Worm (Caenorhabditis elegans) whole organism, L4 larva: ENCODE data around the gene W02A2.12.

Experiments used
- F26F4.8 ChIP-seq: fragments of 200-800 bp; sonication (Bioruptor generic); conservative IDR thresholded peaks from 2 replicates; pipeline ENCODE4 v1.3.6; 2022; ENCODE audit warnings: missing genetic modification characterization, missing compliant biosample characterization
- F37D6.2 ChIP-seq: sonication (generic microtip); optimal IDR thresholded peaks from 2 replicates; lab custom pipeline; 2016; ENCODE audit warnings: mild to moderate bottlenecking, missing genetic modification characterization, missing compliant biosample characterization
- T26A8.4 ChIP-seq: fragments of 200-800 bp; sonication (Bioruptor generic); IDR thresholded peaks from 2 replicates; pipeline ENCODE4 v1.3.6; 2022; ENCODE audit warnings: missing genetic modification characterization, missing compliant biosample characterization
- Y105C5A.15 ChIP-seq: fragments of 200-800 bp; sonication (Bioruptor generic); IDR thresholded peaks from 2 replicates; pipeline ENCODE4 v1.3.6; 2022; ENCODE audit warnings: missing genetic modification characterization, missing compliant biosample characterization
- Y75B8A.6 ChIP-seq: fragments of 200-800 bp; sonication (Bioruptor generic); IDR thresholded peaks from 2 replicates; pipeline ENCODE4 v1.3.6; 2022; ENCODE audit warnings: missing genetic modification reagents, missing genetic modification characterization, missing compliant biosample characterization
- ZK337.2 ChIP-seq: fragments of 200-800 bp; sonication (Bioruptor generic); IDR thresholded peaks from 2 replicates; pipeline ENCODE4 v1.3.6; 2022; ENCODE audit warnings: missing genetic modification reagents, missing genetic modification characterization, missing compliant biosample characterization
- ZK546.5 ChIP-seq, 2 experiments: sonication (generic microtip); optimal IDR thresholded peaks; 2 replicates each; lab custom pipeline; 2017; ENCODE audit warnings: missing biosample characterization in 2 of 2, missing genetic modification characterization in 2 of 2
- aly-2 ChIP-seq: sonication (generic microtip); optimal IDR thresholded peaks from 2 replicates; lab custom pipeline; 2018; ENCODE audit warnings: missing biosample characterization, missing genetic modification characterization
- ama-1 ChIP-seq: fragments of 150-350 bp; optimal IDR thresholded peaks from 2 replicates; lab custom pipeline; 2014; ENCODE audit warnings: inconsistent platforms, mixed read lengths
- arid-1 ChIP-seq: fragments of 200-800 bp; sonication (Bioruptor generic); conservative IDR thresholded peaks from 2 replicates; pipeline ENCODE4 v1.3.6; 2022; ENCODE audit warnings: missing genetic modification reagents, missing genetic modification characterization, missing compliant biosample characterization
- attf-4 ChIP-seq: sonication (generic microtip); optimal IDR thresholded peaks from 3 replicates; lab custom pipeline; 2017; ENCODE audit warnings: missing biosample characterization, missing genetic modification characterization
- ceh-28 ChIP-seq: fragments of 150-350 bp; optimal IDR thresholded peaks from 2 replicates; lab custom pipeline; 2014; ENCODE audit warnings: missing biosample characterization, missing genetic modification reagents, missing genetic modification characterization
- ceh-32 ChIP-seq: sonication (generic microtip); optimal IDR thresholded peaks from 2 replicates; lab custom pipeline; 2016; ENCODE audit warnings: mild to moderate bottlenecking, missing genetic modification characterization, missing compliant biosample characterization; ENCODE audit not compliant: poor library complexity
- ceh-82 ChIP-seq: sonication (generic microtip); optimal IDR thresholded peaks from 2 replicates; lab custom pipeline; 2017; ENCODE audit warnings: missing biosample characterization, missing genetic modification characterization
- dmd-9 ChIP-seq: fragments of 200-800 bp; sonication (Bioruptor generic); IDR thresholded peaks from 2 replicates; pipeline ENCODE4 v1.3.6; 2022; ENCODE audit warnings: missing genetic modification reagents, missing genetic modification characterization, missing compliant biosample characterization
- dpl-1 ChIP-seq: fragments of 150-350 bp; optimal IDR thresholded peaks from 2 replicates; lab custom pipeline; 2014; ENCODE audit warnings: missing biosample characterization, missing genetic modification reagents, missing genetic modification characterization
- duxl-1 ChIP-seq: sonication (generic microtip); optimal IDR thresholded peaks from 2 replicates; lab custom pipeline; 2016; ENCODE audit warnings: mild to moderate bottlenecking, missing genetic modification characterization, moderate library complexity, missing compliant biosample characterization; ENCODE audit not compliant: poor library complexity
- egl-27 ChIP-seq: sonication (generic microtip); optimal IDR thresholded peaks from 3 replicates; lab custom pipeline; 2017; ENCODE audit warnings: missing biosample characterization, missing genetic modification reagents, missing genetic modification characterization
- egl-43 ChIP-seq: fragments of 200-800 bp; sonication (Bioruptor generic); IDR thresholded peaks from 2 replicates; pipeline ENCODE4 v1.3.6; 2022; ENCODE audit warnings: missing genetic modification reagents, missing genetic modification characterization, missing compliant biosample characterization
- fkh-10 ChIP-seq: fragments of 150-350 bp; optimal IDR thresholded peaks from 2 replicates; lab custom pipeline; 2014; ENCODE audit warnings: missing biosample characterization, missing genetic modification reagents, missing genetic modification characterization
- hif-1 ChIP-seq, 2 experiments: sonication (generic microtip); optimal IDR thresholded peaks; 2 replicates each; lab custom pipeline; 2016 to 2017; ENCODE audit warnings: missing compliant biosample characterization in 2 of 2, missing genetic modification characterization in 2 of 2, missing genetic modification reagents in 2 of 2, missing genotype in 2 of 2, mild to moderate bottlenecking in 1 of 2
- hlh-11 ChIP-seq: fragments of 200-800 bp; sonication (Bioruptor generic); optimal IDR thresholded peaks from 2 replicates; lab custom pipeline; 2018; ENCODE audit warnings: mild to moderate bottlenecking, missing genetic modification characterization, missing compliant biosample characterization
- hmg-1.1 ChIP-seq: fragments of 200-800 bp; sonication (Bioruptor generic); IDR thresholded peaks from 2 replicates; pipeline ENCODE4 v1.3.6; 2022; ENCODE audit warnings: missing genetic modification reagents, missing genetic modification characterization, missing compliant biosample characterization
- lin-1 ChIP-seq: fragments of 200-800 bp; sonication (Bioruptor generic); IDR thresholded peaks from 2 replicates; pipeline ENCODE4 v1.3.6; 2022; ENCODE audit warnings: missing genetic modification reagents, missing genetic modification characterization, missing compliant biosample characterization
- lin-38 ChIP-seq: fragments of 200-800 bp; sonication (Bioruptor generic); IDR thresholded peaks from 2 replicates; pipeline ENCODE4 v1.3.6; 2022; ENCODE audit warnings: missing genetic modification reagents, missing genetic modification characterization, missing compliant biosample characterization
- lir-3 ChIP-seq: sonication (generic microtip); optimal IDR thresholded peaks from 2 replicates; lab custom pipeline; 2016; ENCODE audit warnings: mild to moderate bottlenecking, missing genetic modification characterization, missing compliant biosample characterization
- madf-5 ChIP-seq, 2 experiments: fragments of 200-800 bp; sonication (Bioruptor generic); IDR thresholded peaks; 2 replicates each; pipeline ENCODE4 v1.3.6; 2022; ENCODE audit warnings: missing compliant biosample characterization in 2 of 2, missing genetic modification characterization in 2 of 2
- mdt-29 ChIP-seq: fragments of 200-800 bp; sonication (Bioruptor generic); IDR thresholded peaks from 2 replicates; pipeline ENCODE4 v1.3.6; 2022; ENCODE audit warnings: missing genetic modification reagents, missing genetic modification characterization, missing compliant biosample characterization
- mep-1 ChIP-seq: fragments of 150-350 bp; sonication (generic microtip); optimal IDR thresholded peaks from 3 replicates; lab custom pipeline; 2014; ENCODE audit warnings: missing biosample characterization, missing genetic modification characterization
- mxl-3 ChIP-seq: fragments of 200-800 bp; sonication (Bioruptor generic); optimal IDR thresholded peaks from 2 replicates; lab custom pipeline; 2018; ENCODE audit warnings: mild to moderate bottlenecking, missing genetic modification characterization, missing compliant biosample characterization
- nhr-102 ChIP-seq: sonication (generic microtip); optimal IDR thresholded peaks from 2 replicates; lab custom pipeline; 2016; ENCODE audit warnings: mild to moderate bottlenecking, missing genetic modification characterization, moderate library complexity, missing compliant biosample characterization
- nhr-11 ChIP-seq: fragments of 150-350 bp; optimal IDR thresholded peaks from 2 replicates; lab custom pipeline; 2014; ENCODE audit warnings: missing biosample characterization, missing genetic modification characterization
- nhr-25 ChIP-seq: sonication (generic microtip); optimal IDR thresholded peaks from 2 replicates; lab custom pipeline; 2017; ENCODE audit warnings: missing genetic modification characterization, mild to moderate bottlenecking, missing compliant biosample characterization, antibody characterized with exemption, moderate library complexity, borderline replicate concordance; ENCODE audit not compliant: insufficient read depth
- nhr-42 ChIP-seq: fragments of 200-800 bp; sonication (Bioruptor generic); IDR thresholded peaks from 2 replicates; pipeline ENCODE4 v1.3.6; 2022; ENCODE audit warnings: missing genetic modification characterization, missing compliant biosample characterization
- nhr-6 ChIP-seq: fragments of 150-350 bp; optimal IDR thresholded peaks from 2 replicates; lab custom pipeline; 2014; ENCODE audit warnings: missing biosample characterization, missing genetic modification characterization
- nhr-76 ChIP-seq: fragments of 150-350 bp; optimal IDR thresholded peaks from 2 replicates; lab custom pipeline; 2014; ENCODE audit warnings: missing biosample characterization, missing genetic modification characterization
- pha-4 ChIP-seq, 2 experiments: fragments of 150-350 bp in 1 of 2; fragments of 200-800 bp in 1 of 2; sonication (Bioruptor generic) in 1 of 2; IDR thresholded peaks in 1 of 2; optimal IDR thresholded peaks in 1 of 2; 2 replicates each; pipeline versions ENCODE4 v1.3.6 to Lab custom; 2014 to 2022; ENCODE audit warnings: missing genetic modification characterization in 2 of 2, missing genetic modification reagents in 2 of 2, missing biosample characterization in 1 of 2, missing compliant biosample characterization in 1 of 2
- pqm-1 ChIP-seq: sonication (generic microtip); optimal IDR thresholded peaks from 2 replicates; lab custom pipeline; 2017; ENCODE audit warnings: missing biosample characterization, missing genetic modification characterization
- saeg-2 ChIP-seq: fragments of 200-800 bp; sonication (Bioruptor generic); IDR thresholded peaks from 2 replicates; pipeline ENCODE4 v1.3.6; 2022; ENCODE audit warnings: missing genetic modification reagents, missing genetic modification characterization, missing compliant biosample characterization
- sdz-12 ChIP-seq: fragments of 200-800 bp; sonication (Bioruptor generic); optimal IDR thresholded peaks from 2 replicates; lab custom pipeline; 2018; ENCODE audit warnings: mild to moderate bottlenecking, missing genetic modification characterization, missing compliant biosample characterization
- set-16 ChIP-seq: fragments of 200-800 bp; sonication (Bioruptor generic); IDR thresholded peaks from 2 replicates; pipeline ENCODE4 v1.3.6; 2022; ENCODE audit warnings: missing genetic modification reagents, missing genetic modification characterization, missing compliant biosample characterization
- skn-1 ChIP-seq: fragments of 150-350 bp; optimal IDR thresholded peaks from 2 replicates; lab custom pipeline; 2014; ENCODE audit warnings: missing biosample characterization, missing genetic modification characterization
- tra-1 ChIP-seq: fragments of 200-800 bp; sonication (Bioruptor generic); IDR thresholded peaks from 2 replicates; pipeline ENCODE4 v1.3.6; 2022; ENCODE audit warnings: missing genetic modification reagents, missing genetic modification characterization, missing compliant biosample characterization
- unc-39 ChIP-seq: sonication (generic microtip); optimal IDR thresholded peaks from 2 replicates; lab custom pipeline; 2017; ENCODE audit warnings: missing biosample characterization, missing genetic modification characterization
- unc-62 ChIP-seq, 3 experiments: fragments of 150-350 bp in 1 of 3; sonication (generic microtip); optimal IDR thresholded peaks in 2 of 3; peaks in 1 of 3; 1 replicate in 1 of 3; 2 replicates in 2 of 3; lab custom pipeline; 2014 to 2017; ENCODE audit warnings: missing biosample characterization in 3 of 3, missing genetic modification characterization in 3 of 3, missing genetic modification reagents in 3 of 3, missing genotype in 1 of 3
- zfp-2 ChIP-seq: sonication (generic microtip); optimal IDR thresholded peaks from 2 replicates; lab custom pipeline; 2016; ENCODE audit warnings: mild to moderate bottlenecking, missing genetic modification characterization, missing compliant biosample characterization
- zfp-3 ChIP-seq: fragments of 200-800 bp; sonication (Bioruptor generic); conservative IDR thresholded peaks from 2 replicates; pipeline ENCODE4 v1.3.6; 2022; ENCODE audit warnings: missing genetic modification reagents, missing genetic modification characterization, missing compliant biosample characterization
- zip-11 ChIP-seq: fragments of 200-800 bp; sonication (Bioruptor generic); IDR thresholded peaks from 2 replicates; pipeline ENCODE4 v1.3.6; 2022; ENCODE audit warnings: missing genetic modification characterization, missing compliant biosample characterization
- zip-2 ChIP-seq: fragments of 150-350 bp; optimal IDR thresholded peaks from 2 replicates; lab custom pipeline; 2014; ENCODE audit warnings: missing biosample characterization, missing genetic modification characterization
- ztf-11 ChIP-seq: fragments of 150-350 bp; optimal IDR thresholded peaks from 2 replicates; lab custom pipeline; 2014; ENCODE audit warnings: missing biosample characterization, missing genetic modification characterization

The W02A2.12 gene

ce11 chrIV:13395255-13395654, 46.6 kb upstream of the W02A2.12 start:
- TF ChIP-seq nhr-42 (peak; percentile 56; the same call in 1 of the 2 replicates), nhr-25 (tag; lab: Kevin White, UChicago) (peak; percentile 74), skn-1 (tag; lab: Kevin White, UChicago) (no peak), unc-39 (tag; lab: Kevin White, UChicago) (no peak), lin-38 (GFP tag; lab: Robert Waterston, UW) (peak; percentile 75), aly-2 (tag; lab: Kevin White, UChicago) (no peak), pha-4 (GFP tag; IDR thresholded peaks at IDR 0.05; lab: Robert Waterston, UW) (peak; percentile 75), pha-4 (tag; optimal IDR thresholded peaks at IDR 0.05; lab: Kevin White, UChicago) (no peak), dpl-1 (peak; percentile 64), zfp-3 (GFP tag; lab: Robert Waterston, UW) (no peak), lir-3 (no peak), nhr-76 (tag; lab: Kevin White, UChicago) (no peak), egl-43 (GFP tag; lab: Robert Waterston, UW) (peak; percentile 72), F26F4.8 (GFP tag; lab: Robert Waterston, UW) (no peak), zip-2 (tag; lab: Kevin White, UChicago) (no peak), arid-1 (0 out of 2 replicates have a peak, but pooled peaks have one; percentile 37), nhr-11 (peak; percentile 84), zfp-2 (tag; lab: Kevin White, UChicago) (peak; percentile 21), Y105C5A.15 (GFP tag; lab: Robert Waterston, UW) (no peak), saeg-2 (peak; percentile 83), mxl-3 (peak; percentile 92), tra-1 (GFP tag; lab: Robert Waterston, UW) (peak; percentile 96), F37D6.2 (tag; lab: Kevin White, UChicago) (peak; percentile 64), zip-11 (GFP tag; lab: Robert Waterston, UW) (no peak), ZK337.2 (GFP tag; lab: Robert Waterston, UW) (no peak), lin-1 (peak; percentile 94), unc-62 (GFP tag; optimal IDR thresholded peaks at IDR 0.05 in 1 of 2; lab: Kevin White, UChicago) (peak in 1 of 2 experiments; percentile 50), unc-62 (tag; optimal IDR thresholded peaks at IDR 0.05; lab: Kevin White, UChicago) (no peak), set-16 (GFP tag; lab: Robert Waterston, UW) (peak; percentile 87), ceh-28 (tag; lab: Kevin White, UChicago) (no peak), hif-1 (tag; optimal IDR thresholded peaks at IDR 0.05; lab: Kevin White, UChicago) (peak; percentile 96 to 100), hmg-1.1 (GFP tag; lab: Robert Waterston, UW) (peak; percentile 90), Y75B8A.6 (GFP tag; lab: Robert Waterston, UW) (no peak), egl-27 (tag; lab: Kevin White, UChicago) (peak; percentile 29), duxl-1 (tag; lab: Kevin White, UChicago) (no peak), ama-1 (lab: Kevin White, UChicago) (no peak), fkh-10 (peak; percentile 89), ZK546.5 (tag; optimal IDR thresholded peaks at IDR 0.05; lab: Kevin White, UChicago) (no peak), hlh-11 (tag; lab: Kevin White, UChicago) (peak; percentile 97), madf-5 (GFP tag; IDR thresholded peaks at IDR 0.05; lab: Robert Waterston, UW) (0 out of 4 replicates have a peak, but pooled peaks of 1 of the 2 experiments have one; percentile 70), mep-1 (tag; lab: Kevin White, UChicago) (peak; percentile 85), T26A8.4 (GFP tag; lab: Robert Waterston, UW) (peak; percentile 67), dmd-9 (no peak), ceh-82 (no peak), pqm-1 (tag; lab: Kevin White, UChicago) (no peak), nhr-102 (tag; lab: Kevin White, UChicago) (peak; percentile 65), ztf-11 (tag; lab: Kevin White, UChicago) (no peak), sdz-12 (GFP tag; lab: Kevin White, UChicago) (no peak), mdt-29 (0 out of 2 replicates have a peak, but pooled peaks have one; percentile 35), ceh-32 (tag; lab: Kevin White, UChicago) (no peak), attf-4 (tag; lab: Kevin White, UChicago) (no peak), nhr-6 (tag; lab: Kevin White, UChicago) (peak; percentile 82)
